Fruit fly (Drosophila melanogaster): ENCODE results near the gene ais.
A peak's percentile ranks its signal among the peaks of the same experiment; 100 is the strongest.

ais gene

DNA sequence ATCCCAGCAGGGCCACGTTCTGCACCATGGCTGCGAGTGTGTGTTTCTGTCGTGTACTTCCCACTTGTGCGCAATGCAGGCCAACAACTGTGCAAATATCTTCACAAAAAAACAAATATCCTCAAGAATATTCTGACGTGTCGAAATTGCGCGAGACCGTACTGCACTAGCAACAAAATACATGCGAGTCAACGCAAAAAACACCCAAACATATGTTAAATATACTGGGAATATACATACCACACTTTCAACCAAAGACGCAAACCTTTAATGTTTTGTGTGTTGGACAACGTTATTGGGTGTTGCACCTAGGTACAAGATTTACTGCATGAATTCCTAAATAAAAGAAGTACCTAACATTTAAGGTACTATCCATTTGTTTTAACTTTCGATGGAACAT, 2.4 kb downstream of the ais start, which contains the start of gene NUCB1 (continued):
- no peak for TF ChIP-seq dmrt99B (tag; optimal IDR thresholded peaks at IDR 0.05)
- TF ChIP-seq Bteb2 (GFP tag; optimal IDR thresholded peaks at IDR 0.05) = peak; percentile 16
- TF ChIP-seq NfI (GFP tag; optimal IDR thresholded peaks at IDR 0.05) = peak; percentile 64
- TF ChIP-seq CG33213 (GFP tag; optimal IDR thresholded peaks at IDR 0.05) = peak; percentile 79
- TF ChIP-seq wor (GFP tag; IDR thresholded peaks at IDR 0.05) = no peak
- no peak for TF ChIP-seq hbn (GFP tag; IDR thresholded peaks at IDR 0.05; ENCODE audit: partially characterized antibody)
- TF ChIP-seq CG13287 (GFP tag; IDR thresholded peaks at IDR 0.05; ENCODE audit: partially characterized antibody) = peak; percentile 56; the same call in 1 of the 2 replicates
- TF ChIP-seq CG15073 (GFP tag; optimal IDR thresholded peaks at IDR 0.05) = no peak
- no peak for TF ChIP-seq gem (tag; optimal IDR thresholded peaks at IDR 0.05)
- TF ChIP-seq HLH4C (GFP tag; IDR thresholded peaks at IDR 0.05; ENCODE audit: partially characterized antibody) = no peak
- TF ChIP-seq mirr (GFP tag; optimal IDR thresholded peaks at IDR 0.05) = peak; percentile 33
- TF ChIP-seq CG10565 (GFP tag; optimal IDR thresholded peaks at IDR 0.05) = no peak
- TF ChIP-seq bigmax (GFP tag; optimal IDR thresholded peaks at IDR 0.05) = no peak
- TF ChIP-seq chinmo (GFP tag; IDR thresholded peaks at IDR 0.05; ENCODE audit: partially characterized antibody) = no peak
- peak; percentile 46 for TF ChIP-seq Dad (GFP tag; optimal IDR thresholded peaks at IDR 0.05)
- TF ChIP-seq cas (GFP tag; IDR thresholded peaks at IDR 0.05) = no peak
- TF ChIP-seq CG18619 (GFP tag; optimal IDR thresholded peaks at IDR 0.05) = peak; percentile 29
- peak; percentile 7 for TF ChIP-seq CG8089 (GFP tag; optimal IDR thresholded peaks at IDR 0.05)
- peak; percentile 26; the same call in 1 of the 3 replicates for TF ChIP-seq knrl (GFP tag; IDR thresholded peaks at IDR 0.05; ENCODE audit: partially characterized antibody)
- no peak for TF ChIP-seq psq (GFP tag; optimal IDR thresholded peaks at IDR 0.05)
- TF ChIP-seq org-1 (GFP tag; optimal IDR thresholded peaks at IDR 0.05) = no peak
- peak; percentile 82 for TF ChIP-seq Xbp1 (GFP tag; optimal IDR thresholded peaks at IDR 0.05)
- TF ChIP-seq CG14441 (GFP tag; IDR thresholded peaks at IDR 0.05) = no peak
- no peak for TF ChIP-seq pros (GFP tag; optimal IDR thresholded peaks at IDR 0.05)
- TF ChIP-seq onecut (GFP tag; IDR thresholded peaks at IDR 0.05) = no peak
- TF ChIP-seq Sry-β (GFP tag; optimal IDR thresholded peaks at IDR 0.05) = peak; percentile 23
- TF ChIP-seq mld (GFP tag; IDR thresholded peaks at IDR 0.05; ENCODE audit: partially characterized antibody) = no peak
- no peak for TF ChIP-seq ewg (GFP tag; optimal IDR thresholded peaks at IDR 0.05)
- 0 out of 2 replicates have a peak, but pooled peaks have one; percentile 22 for TF ChIP-seq CG16779 (GFP tag; IDR thresholded peaks at IDR 0.05)
- no peak for TF ChIP-seq CG1529 (GFP tag; optimal IDR thresholded peaks at IDR 0.05)
- TF ChIP-seq CG11504 (tag; optimal IDR thresholded peaks at IDR 0.05) = no peak
- peak; percentile 31 for TF ChIP-seq CG1647 (GFP tag; optimal IDR thresholded peaks at IDR 0.05)
- peak; percentile 97 for TF ChIP-seq row (GFP tag; IDR thresholded peaks at IDR 0.05)
- peak; percentile 36 for TF ChIP-seq MTF-1 (GFP tag; optimal IDR thresholded peaks at IDR 0.05; ENCODE audit: borderline replicate concordance)
- no peak for TF ChIP-seq ham (GFP tag; IDR thresholded peaks at IDR 0.05)
- TF ChIP-seq lov (optimal IDR thresholded peaks at IDR 0.05) = no peak
- 0 out of 3 replicates have a peak, but pooled peaks have one; percentile 49 for TF ChIP-seq lov (GFP tag; IDR thresholded peaks at IDR 0.05)
- TF ChIP-seq CG11085 (GFP tag; IDR thresholded peaks at IDR 0.05) = no peak
- TF ChIP-seq sisA (GFP tag; IDR thresholded peaks at IDR 0.05) = no peak
- TF ChIP-seq ATbp (GFP tag; optimal IDR thresholded peaks at IDR 0.05) = no peak
- no peak for TF ChIP-seq CG1792 (GFP tag; optimal IDR thresholded peaks at IDR 0.05)
- TF ChIP-seq pho (GFP tag; optimal IDR thresholded peaks at IDR 0.05) = peak; percentile 63
- TF ChIP-seq danr (GFP tag; IDR thresholded peaks at IDR 0.05) = no peak
- no peak for TF ChIP-seq tio (GFP tag; optimal IDR thresholded peaks at IDR 0.05)
- TF ChIP-seq Sin3A (optimal IDR thresholded peaks at IDR 0.05) = peak; percentile 11
- TF ChIP-seq tgo (GFP tag; IDR thresholded peaks at IDR 0.05) = no peak
- no peak for TF ChIP-seq Atf3 (GFP tag; optimal IDR thresholded peaks at IDR 0.05)
- no peak for TF ChIP-seq CG17568 (GFP tag; optimal IDR thresholded peaks at IDR 0.05)
- no peak for TF ChIP-seq slou (GFP tag; optimal IDR thresholded peaks at IDR 0.05)
- no peak for TF ChIP-seq CG6689 (GFP tag; IDR thresholded peaks at IDR 0.05)
- TF ChIP-seq CG14965 (GFP tag; optimal IDR thresholded peaks at IDR 0.05; ENCODE audit: borderline replicate concordance) = no peak
- TF ChIP-seq slbo (GFP tag; IDR thresholded peaks at IDR 0.05) = peak; percentile 58

Measured in whole organism, embryonic.